Fruit fly (Drosophila melanogaster): Measurements from ENCODE around the gene CG7768.

Gene CG7768

dm6 chr3L:14172174-14172940 is 45.6 kb upstream of the CG7768 start (continued):
- TF ChIP-seq en (GFP tag; optimal IDR thresholded peaks at IDR 0.05) (no peak), dysf (GFP tag; IDR thresholded peaks at IDR 0.05) (no peak; the same call in 2 of the 3 replicates), ato (GFP tag; IDR thresholded peaks at IDR 0.05; ENCODE audit: partially characterized antibody) (no peak), Gug (GFP tag; IDR thresholded peaks at IDR 0.05) (no peak), CG8281 (tag; optimal IDR thresholded peaks at IDR 0.05) (no peak), CG3065 (GFP tag; optimal IDR thresholded peaks at IDR 0.05) (no peak), Drgx (GFP tag; IDR thresholded peaks at IDR 0.05) (no peak), CG6765 (GFP tag; optimal IDR thresholded peaks at IDR 0.05) (no peak), zfh1 (GFP tag; IDR thresholded peaks at IDR 0.05) (no peak), Hand (GFP tag; optimal IDR thresholded peaks at IDR 0.05) (no peak), da (GFP tag; optimal IDR thresholded peaks at IDR 0.05) (no peak), CG32767 (GFP tag; IDR thresholded peaks at IDR 0.05) (no peak), Doc2 (GFP tag; IDR thresholded peaks at IDR 0.05) (no peak), CG32532 (GFP tag; IDR thresholded peaks at IDR 0.05) (no peak), vvl (GFP tag; IDR thresholded peaks at IDR 0.05) (no peak), CG6683 (GFP tag; optimal IDR thresholded peaks at IDR 0.05) (no peak), CG11456 (GFP tag; IDR thresholded peaks at IDR 0.05) (no peak), Sox102F (GFP tag; optimal IDR thresholded peaks at IDR 0.05) (peak; percentile 49), z (GFP tag; IDR thresholded peaks at IDR 0.05) (no peak), MBD-R2 (GFP tag; IDR thresholded peaks at IDR 0.05) (no peak), peb (GFP tag; IDR thresholded peaks at IDR 0.05) (no peak), CG7556 (GFP tag; optimal IDR thresholded peaks at IDR 0.05) (peak; percentile 72), Awh (GFP tag; IDR thresholded peaks at IDR 0.05) (no peak), otp (GFP tag; IDR thresholded peaks at IDR 0.05) (no peak), so (GFP tag; IDR thresholded peaks at IDR 0.05) (no peak), kni (GFP tag; optimal IDR thresholded peaks at IDR 0.05) (no peak), CHES-1-like (GFP tag; optimal IDR thresholded peaks at IDR 0.05) (no peak), hb (GFP tag; IDR thresholded peaks at IDR 0.05; ENCODE audit: partially characterized antibody) (no peak), crc (GFP tag; optimal IDR thresholded peaks at IDR 0.05) (no peak), sim (GFP tag; IDR thresholded peaks at IDR 0.05) (no peak), unpg (GFP tag; optimal IDR thresholded peaks at IDR 0.05) (peak; percentile 51), CG12744 (GFP tag; optimal IDR thresholded peaks at IDR 0.05) (no peak), crol (GFP tag; IDR thresholded peaks at IDR 0.05) (no peak), Oli (tag; optimal IDR thresholded peaks at IDR 0.05) (peak; percentile 60), twi (tag; optimal IDR thresholded peaks at IDR 0.05) (no peak), BEAF-32 (GFP tag; optimal IDR thresholded peaks at IDR 0.05) (no peak), CkIIα-i1 (GFP tag; IDR thresholded peaks at IDR 0.05) (no peak), CG15479 (GFP tag; optimal IDR thresholded peaks at IDR 0.05) (no peak), yki (optimal IDR thresholded peaks at IDR 0.05) (no peak), CG15011 (GFP tag; optimal IDR thresholded peaks at IDR 0.05) (no peak), knrl (GFP tag; IDR thresholded peaks at IDR 0.05; ENCODE audit: partially characterized antibody) (no peak), crp (GFP tag; optimal IDR thresholded peaks at IDR 0.05) (no peak), klu (GFP tag; IDR thresholded peaks at IDR 0.05) (no peak), CG43689 (GFP tag; IDR thresholded peaks at IDR 0.05) (no peak), CG10462 (GFP tag; optimal IDR thresholded peaks at IDR 0.05) (no peak), sc (optimal IDR thresholded peaks at IDR 0.05) (no peak), sc (GFP tag; optimal IDR thresholded peaks at IDR 0.05) (peak; percentile 25), gcm2 (GFP tag; optimal IDR thresholded peaks at IDR 0.05) (no peak), Hmx (GFP tag; optimal IDR thresholded peaks at IDR 0.05) (no peak), CG18599 (GFP tag; optimal IDR thresholded peaks at IDR 0.05) (peak; percentile 12), schlank (tag; optimal IDR thresholded peaks at IDR 0.05) (no peak)

All from whole organism, embryonic.